Worm (Caenorhabditis elegans) whole organism, L1 larva: ENCODE results near the gene nhr-251.

Experiments used
- C04F5.9 ChIP-seq: sonication (generic microtip); optimal IDR thresholded peaks from 2 replicates; lab custom pipeline; 2016; ENCODE audit warnings: missing genetic modification characterization, missing compliant biosample characterization
- Y116A8C.19 ChIP-seq: sonication (generic microtip); optimal IDR thresholded peaks from 2 replicates; lab custom pipeline; 2016; ENCODE audit warnings: missing compliant biosample characterization, missing genetic modification characterization, borderline replicate concordance
- aha-1 ChIP-seq: fragments of 150-350 bp; optimal IDR thresholded peaks from 2 replicates; lab custom pipeline; 2014; ENCODE audit warnings: missing biosample characterization, missing genetic modification characterization
- aly-2 ChIP-seq: fragments of 150-350 bp; optimal IDR thresholded peaks from 2 replicates; lab custom pipeline; 2014; ENCODE audit warnings: missing biosample characterization, missing genetic modification characterization
- ama-1 ChIP-seq: fragments of 150-350 bp; optimal IDR thresholded peaks from 2 replicates; lab custom pipeline; 2014
- blmp-1 ChIP-seq: fragments of 150-350 bp; optimal IDR thresholded peaks from 2 replicates; lab custom pipeline; 2014; ENCODE audit warnings: missing biosample characterization, missing genetic modification characterization
- ceh-63 ChIP-seq: fragments of 200-800 bp; sonication (Bioruptor generic); optimal IDR thresholded peaks from 2 replicates; lab custom pipeline; 2018; ENCODE audit warnings: mild to moderate bottlenecking, missing genetic modification characterization, missing compliant biosample characterization
- ceh-88 ChIP-seq: fragments of 200-800 bp; sonication (Bioruptor generic); IDR thresholded peaks from 2 replicates; pipeline ENCODE4 v1.3.6; 2022; ENCODE audit warnings: missing genetic modification characterization, missing compliant biosample characterization
- ceh-90 ChIP-seq: sonication (generic microtip); optimal IDR thresholded peaks from 2 replicates; lab custom pipeline; 2016; ENCODE audit warnings: missing genetic modification characterization, missing compliant biosample characterization
- dsc-1 ChIP-seq: sonication (generic microtip); optimal IDR thresholded peaks from 2 replicates; lab custom pipeline; 2016; ENCODE audit warnings: mild to moderate bottlenecking, missing genetic modification characterization, missing compliant biosample characterization
- efl-1 ChIP-seq, 4 experiments: fragments of 150-350 bp; optimal IDR thresholded peaks in 3 of 4; peaks in 1 of 4; 1 replicate in 1 of 4; 2 replicates in 3 of 4; lab custom pipeline; 2014; ENCODE audit warnings: missing biosample characterization in 2 of 4, missing genetic modification characterization in 2 of 4, missing genetic modification reagents in 2 of 4
- efl-3 ChIP-seq: fragments of 200-800 bp; sonication (Bioruptor generic); optimal IDR thresholded peaks from 2 replicates; lab custom pipeline; 2018; ENCODE audit warnings: mild to moderate bottlenecking, missing genetic modification characterization, missing compliant biosample characterization
- egl-13 ChIP-seq: sonication (generic microtip); optimal IDR thresholded peaks from 2 replicates; lab custom pipeline; 2016; ENCODE audit warnings: missing genotype, missing genetic modification reagents, missing genetic modification characterization, missing compliant biosample characterization
- egl-27 ChIP-seq, 2 experiments: fragments of 150-350 bp in 1 of 2; sonication (generic microtip); optimal IDR thresholded peaks; 3 replicates each; lab custom pipeline; 2017 to 2018; ENCODE audit warnings: missing biosample characterization in 2 of 2, missing genetic modification characterization in 2 of 2, missing genetic modification reagents in 2 of 2
- elt-3 ChIP-seq, 6 experiments: fragments of 150-350 bp in 1 of 6; sonication (generic microtip); optimal IDR thresholded peaks; 2 replicates each; lab custom pipeline; 2017 to 2018; ENCODE audit warnings: missing biosample characterization in 6 of 6, missing genetic modification characterization in 6 of 6, inconsistent platforms in 1 of 6
- fkh-10 ChIP-seq: sonication (generic microtip); optimal IDR thresholded peaks from 2 replicates; lab custom pipeline; 2017; ENCODE audit warnings: missing biosample characterization, missing genetic modification reagents, missing genetic modification characterization
- fkh-8 ChIP-seq: sonication (generic microtip); optimal IDR thresholded peaks from 2 replicates; lab custom pipeline; 2016; ENCODE audit warnings: mild to moderate bottlenecking, missing genetic modification characterization, missing compliant biosample characterization
- fos-1 ChIP-seq: fragments of 150-350 bp; optimal IDR thresholded peaks from 2 replicates; lab custom pipeline; 2014; ENCODE audit warnings: missing biosample characterization, missing genetic modification characterization
- grh-1 ChIP-seq: fragments of 200-800 bp; sonication (Bioruptor generic); IDR thresholded peaks from 2 replicates; pipeline ENCODE4 v1.3.6; 2022; ENCODE audit warnings: missing genetic modification reagents, missing genetic modification characterization, missing compliant biosample characterization
- hlh-17 ChIP-seq: fragments of 200-800 bp; sonication (Bioruptor generic); optimal IDR thresholded peaks from 2 replicates; lab custom pipeline; 2018; ENCODE audit warnings: missing genetic modification characterization, mild to moderate bottlenecking, missing compliant biosample characterization, moderate library complexity, borderline replicate concordance
- irx-1 ChIP-seq: sonication (generic microtip); optimal IDR thresholded peaks from 2 replicates; lab custom pipeline; 2016; ENCODE audit warnings: missing genetic modification characterization, missing compliant biosample characterization
- lin-13 ChIP-seq: fragments of 150-350 bp; optimal IDR thresholded peaks from 2 replicates; lab custom pipeline; 2014; ENCODE audit warnings: missing biosample characterization, missing genetic modification reagents, missing genetic modification characterization
- lin-15B ChIP-seq: fragments of 150-350 bp; sonication (generic microtip); optimal IDR thresholded peaks from 3 replicates; lab custom pipeline; 2014; ENCODE audit warnings: missing biosample characterization, missing genetic modification characterization
- lin-39 ChIP-seq: fragments of 150-350 bp; optimal IDR thresholded peaks from 2 replicates; lab custom pipeline; 2014; ENCODE audit warnings: missing biosample characterization, missing genetic modification reagents, missing genetic modification characterization
- mdl-1 ChIP-seq, 2 experiments: fragments of 150-350 bp; optimal IDR thresholded peaks; 2 replicates each; lab custom pipeline; 2014 to 2017; ENCODE audit warnings: missing biosample characterization in 2 of 2, missing genetic modification characterization in 2 of 2, inconsistent platforms in 1 of 2
- mef-2 ChIP-seq: fragments of 150-350 bp; optimal IDR thresholded peaks from 2 replicates; lab custom pipeline; 2014; ENCODE audit warnings: missing biosample characterization, missing genetic modification characterization
- mep-1 ChIP-seq: fragments of 150-350 bp; optimal IDR thresholded peaks from 2 replicates; lab custom pipeline; 2014; ENCODE audit warnings: missing biosample characterization, missing genetic modification characterization
- nhr-12 ChIP-seq: sonication (generic microtip); optimal IDR thresholded peaks from 2 replicates; lab custom pipeline; 2017; ENCODE audit warnings: missing biosample characterization, missing genetic modification characterization
- nhr-237 ChIP-seq: fragments of 150-350 bp; optimal IDR thresholded peaks from 2 replicates; lab custom pipeline; 2014; ENCODE audit warnings: missing biosample characterization, missing genetic modification characterization
- nhr-47 ChIP-seq: sonication (generic microtip); optimal IDR thresholded peaks from 2 replicates; lab custom pipeline; 2016; ENCODE audit warnings: mild to moderate bottlenecking, missing genetic modification characterization, moderate library complexity, missing compliant biosample characterization
- nhr-71 ChIP-seq: sonication (generic microtip); optimal IDR thresholded peaks from 2 replicates; lab custom pipeline; 2016; ENCODE audit warnings: mild to moderate bottlenecking, missing genetic modification characterization, moderate library complexity, missing compliant biosample characterization
- nhr-90 ChIP-seq: sonication (generic microtip); optimal IDR thresholded peaks from 2 replicates; lab custom pipeline; 2016; ENCODE audit warnings: mild to moderate bottlenecking, missing genetic modification characterization, missing compliant biosample characterization; ENCODE audit not compliant: poor library complexity
- pag-3 ChIP-seq: sonication (generic microtip); optimal IDR thresholded peaks from 2 replicates; lab custom pipeline; 2017; ENCODE audit warnings: missing genetic modification characterization, mild to moderate bottlenecking, missing compliant biosample characterization, antibody characterized with exemption, borderline replicate concordance; ENCODE audit not compliant: insufficient read depth
- pqm-1 ChIP-seq: sonication (generic microtip); optimal IDR thresholded peaks from 3 replicates; lab custom pipeline; 2017; ENCODE audit warnings: missing biosample characterization, missing genetic modification characterization
- rnt-1 ChIP-seq: sonication (generic microtip); optimal IDR thresholded peaks from 2 replicates; lab custom pipeline; 2016; ENCODE audit warnings: mild to moderate bottlenecking, missing genetic modification characterization, moderate library complexity, missing compliant biosample characterization
- snpc-4 ChIP-seq: fragments of 150-350 bp; optimal IDR thresholded peaks from 2 replicates; lab custom pipeline; 2014; ENCODE audit warnings: missing biosample characterization, missing genetic modification characterization
- snu-23 ChIP-seq: sonication (generic microtip); optimal IDR thresholded peaks from 2 replicates; lab custom pipeline; 2016; ENCODE audit warnings: missing genetic modification characterization, missing compliant biosample characterization
- sox-4 ChIP-seq: sonication (generic microtip); optimal IDR thresholded peaks from 2 replicates; lab custom pipeline; 2016; ENCODE audit warnings: missing genetic modification characterization, missing compliant biosample characterization
- swsn-7 ChIP-seq: sonication (generic microtip); optimal IDR thresholded peaks from 2 replicates; lab custom pipeline; 2016; ENCODE audit warnings: missing genetic modification characterization, missing compliant biosample characterization
- tbx-2 ChIP-seq: sonication (generic microtip); optimal IDR thresholded peaks from 2 replicates; lab custom pipeline; 2016; ENCODE audit warnings: missing genetic modification characterization, missing compliant biosample characterization
- unc-98 ChIP-seq: fragments of 200-800 bp; sonication (Bioruptor generic); IDR thresholded peaks from 2 replicates; pipeline ENCODE4 v1.3.6; 2022; ENCODE audit warnings: missing genetic modification characterization, missing compliant biosample characterization
- zip-4 ChIP-seq: fragments of 200-800 bp; sonication (Bioruptor generic); optimal IDR thresholded peaks from 2 replicates; lab custom pipeline; 2018; ENCODE audit warnings: mild to moderate bottlenecking, missing genetic modification characterization, moderate library complexity, missing compliant biosample characterization

nhr-251 gene

ce11 chrV:576918-577317 is 23.4 kb upstream of the nhr-251 start:
- TF ChIP-seq efl-1 (optimal IDR thresholded peaks at IDR 0.05; lab: Kevin White, UChicago) (no peak), efl-1 (GFP tag; optimal IDR thresholded peaks at IDR 0.05 in 1 of 2; lab: Kevin White, UChicago) (no peak), unc-98 (GFP tag; lab: Robert Waterston, UW) (no peak), hlh-17 (GFP tag; lab: Kevin White, UChicago) (no peak), elt-3 (tag; optimal IDR thresholded peaks at IDR 0.05; lab: Kevin White, UChicago) (no peak), irx-1 (tag; lab: Kevin White, UChicago) (no peak), rnt-1 (no peak), nhr-12 (tag; lab: Kevin White, UChicago) (no peak), snu-23 (GFP tag; lab: Kevin White, UChicago) (no peak), lin-13 (no peak), mep-1 (tag; lab: Kevin White, UChicago) (no peak)
- TF ChIP-seq, all 84 proteins: peak for 0

- TF ChIP-seq blmp-1 (tag; lab: Kevin White, UChicago) (peak; percentile 29), grh-1 (GFP tag; lab: Robert Waterston, UW) (no peak)
Measured at ce11 chrV:578977-579376, 21.4 kb upstream of the nhr-251 start, which contains the start of gene K06H6.4. Gene K06H6.4 (plus strand): TSS chrV:579277.

- TF ChIP-seq ama-1 (lab: Kevin White, UChicago) (no peak), lin-15B (no peak), tbx-2 (tag; lab: Kevin White, UChicago) (no peak), ceh-63 (GFP tag; lab: Kevin White, UChicago) (no peak), Y116A8C.19 (tag; lab: Kevin White, UChicago) (no peak), snpc-4 (tag; lab: Kevin White, UChicago) (no peak), ceh-88 (GFP tag; lab: Robert Waterston, UW) (no peak), aly-2 (no peak), nhr-237 (tag; lab: Kevin White, UChicago) (no peak)
Measured at ce11 chrV:581616-582015, 18.7 kb upstream of the nhr-251 start, which contains the start of gene nstp-7. Gene nstp-7 (plus strand): TSS chrV:581916.

ce11 chrV:585472-585871 is 14.9 kb upstream of the nhr-251 start, which contains the start of gene K06H6.2:
Gene K06H6.2 (plus strand): TSS chrV:585772.
- no peak for TF ChIP-seq efl-1 (optimal IDR thresholded peaks at IDR 0.05; lab: Kevin White, UChicago)
- TF ChIP-seq efl-1 (GFP tag; optimal IDR thresholded peaks at IDR 0.05 in 1 of 2; lab: Kevin White, UChicago): no peak
- no peak for TF ChIP-seq snpc-4 (tag; lab: Kevin White, UChicago)
- no peak for TF ChIP-seq lin-39 (tag; lab: Kevin White, UChicago)
- TF ChIP-seq efl-3: no peak
- no peak for TF ChIP-seq C04F5.9 (tag; lab: Kevin White, UChicago)
- no peak for TF ChIP-seq lin-15B
- no peak for TF ChIP-seq pqm-1 (tag; lab: Kevin White, UChicago)
- TF ChIP-seq blmp-1 (tag; lab: Kevin White, UChicago): no peak
- no peak for TF ChIP-seq pag-3 (tag; lab: Kevin White, UChicago)
- no peak for TF ChIP-seq nhr-47 (tag; lab: Kevin White, UChicago)

- TF ChIP-seq C04F5.9 (tag; lab: Kevin White, UChicago) (no peak), grh-1 (GFP tag; lab: Robert Waterston, UW) (no peak), ceh-88 (GFP tag; lab: Robert Waterston, UW) (no peak), mdl-1 (tag; optimal IDR thresholded peaks at IDR 0.05; lab: Kevin White, UChicago) (no peak), sox-4 (no peak), nhr-90 (tag; lab: Kevin White, UChicago) (no peak), zip-4 (GFP tag; lab: Kevin White, UChicago) (no peak), fkh-10 (GFP tag; lab: Kevin White, UChicago) (no peak), fkh-8 (tag; lab: Kevin White, UChicago) (no peak), nhr-71 (tag; lab: Kevin White, UChicago) (no peak), aha-1 (tag; lab: Kevin White, UChicago) (no peak), dsc-1 (tag; lab: Kevin White, UChicago) (no peak), mef-2 (tag; lab: Kevin White, UChicago) (no peak), egl-13 (tag; lab: Kevin White, UChicago) (no peak), elt-3 (tag; optimal IDR thresholded peaks at IDR 0.05; lab: Kevin White, UChicago) (no peak), swsn-7 (no peak), egl-27 (tag; optimal IDR thresholded peaks at IDR 0.05; lab: Kevin White, UChicago) (no peak), ceh-90 (no peak), fos-1 (tag; lab: Kevin White, UChicago) (no peak), efl-1 (optimal IDR thresholded peaks at IDR 0.05; lab: Kevin White, UChicago) (no peak), efl-1 (GFP tag; optimal IDR thresholded peaks at IDR 0.05 in 1 of 2; lab: Kevin White, UChicago) (no peak)
Measured at ce11 chrV:587818-588217, 12.5 kb upstream of the nhr-251 start, which contains the start of gene K06H6.1. Gene K06H6.1 (plus strand): TSS chrV:588118.
